Fruit fly (Drosophila melanogaster) Kc167 (cell line): ENCODE measurements around the gene Ndae1.

Source experiments
- Myc ChIP-seq: fragments of >200 bp; optimal IDR thresholded peaks from 2 replicates; lab custom pipeline; 2017; ENCODE audit warnings: missing external identifiers
- h ChIP-seq: fragments of >200 bp; optimal IDR thresholded peaks from 3 replicates; lab custom pipeline; 2018; ENCODE audit warnings: missing external identifiers

DNA sequence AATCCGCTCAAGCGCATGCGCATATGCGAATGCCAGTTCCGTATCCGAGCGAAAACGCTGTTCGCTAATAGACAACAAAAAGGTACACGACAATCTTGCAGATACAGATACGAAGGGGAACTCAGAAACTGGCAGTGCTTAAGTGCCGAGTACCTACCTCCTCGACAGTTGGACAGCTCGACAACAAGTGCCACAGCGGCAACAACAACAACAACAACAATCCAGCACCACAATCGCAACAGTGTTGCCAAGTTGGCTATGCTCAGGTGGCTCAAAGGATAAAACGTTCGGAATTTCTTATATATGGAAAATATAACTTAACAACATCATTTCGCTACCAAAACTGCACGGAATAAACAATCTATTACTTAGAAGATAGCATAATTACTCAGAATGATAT lies 40.7 kb upstream of the Ndae1 start:
- TF ChIP-seq h (no peak), Myc (lab: Kevin White, UChicago) (no peak)
